Fruit fly (Drosophila melanogaster): ENCODE results near the gene CG6380.

Gene CG6380

DNA sequence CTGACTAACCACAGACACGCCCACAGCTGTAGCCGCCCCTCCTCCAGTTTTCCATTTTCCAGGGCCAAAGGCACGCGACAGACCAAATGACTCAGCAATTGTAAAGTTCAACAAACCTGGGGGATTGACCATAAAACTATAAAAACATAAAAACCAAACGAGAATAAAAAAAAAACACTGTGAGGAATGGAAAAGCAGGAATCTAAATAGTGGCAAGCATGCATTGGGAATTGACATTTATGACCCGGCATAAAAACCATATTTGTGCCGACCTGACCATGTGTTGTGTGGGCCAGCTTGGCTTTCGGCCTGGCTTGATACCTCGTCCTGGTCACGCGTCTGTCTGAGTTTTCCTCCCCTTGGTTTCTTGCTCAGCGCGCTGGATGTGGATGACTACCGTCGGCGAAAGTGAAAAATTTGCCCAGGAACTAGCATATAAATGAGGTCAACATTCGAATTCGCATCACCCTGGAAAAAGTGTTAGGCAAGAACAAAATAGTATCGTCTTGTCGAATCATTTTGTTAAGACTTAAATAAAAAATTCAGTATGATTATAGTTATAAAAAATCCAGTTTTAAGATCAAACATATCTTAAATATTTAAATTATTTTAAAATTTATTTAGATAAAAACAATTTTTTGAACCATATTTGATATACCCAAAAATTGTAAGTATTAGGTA is 25.2 kb downstream of the CG6380 start (continued):
- TF ChIP-seq tup (GFP tag; optimal IDR thresholded peaks at IDR 0.05): no peak
- no peak for TF ChIP-seq gt (GFP tag; IDR thresholded peaks at IDR 0.05)
- no peak for TF ChIP-seq psq (GFP tag; optimal IDR thresholded peaks at IDR 0.05)
- no peak for TF ChIP-seq fd3F (GFP tag; optimal IDR thresholded peaks at IDR 0.05)
- no peak for TF ChIP-seq CG8388 (GFP tag; optimal IDR thresholded peaks at IDR 0.05)
- peak in 1 of 2 experiments; percentile 84 for TF ChIP-seq tll (GFP tag; optimal IDR thresholded peaks at IDR 0.05)
- TF ChIP-seq az2 (GFP tag; optimal IDR thresholded peaks at IDR 0.05): no peak
- no peak for TF ChIP-seq CG1024 (GFP tag; IDR thresholded peaks at IDR 0.05)
- TF ChIP-seq Blimp-1 (GFP tag; optimal IDR thresholded peaks at IDR 0.05): peak; percentile 13
- no peak for TF ChIP-seq CG2120 (GFP tag; optimal IDR thresholded peaks at IDR 0.05)
- no peak for TF ChIP-seq Drgx (GFP tag; IDR thresholded peaks at IDR 0.05)
- no peak for TF ChIP-seq scrt (GFP tag; optimal IDR thresholded peaks at IDR 0.05)
- no peak for TF ChIP-seq zen2 (GFP tag; IDR thresholded peaks at IDR 0.05; ENCODE audit: partially characterized antibody)
- no peak for TF ChIP-seq dm (GFP tag; optimal IDR thresholded peaks at IDR 0.05)
- peak; percentile 9 for TF ChIP-seq CG7556 (GFP tag; optimal IDR thresholded peaks at IDR 0.05)
- no peak for TF ChIP-seq HLH3B (GFP tag; IDR thresholded peaks at IDR 0.05)
- no peak for TF ChIP-seq ATbp (GFP tag; optimal IDR thresholded peaks at IDR 0.05)
- no peak for TF ChIP-seq Mad (GFP tag; optimal IDR thresholded peaks at IDR 0.05)
- TF ChIP-seq tap (tag; optimal IDR thresholded peaks at IDR 0.05): no peak
- no peak for TF ChIP-seq sima (GFP tag; optimal IDR thresholded peaks at IDR 0.05)
- no peak for TF ChIP-seq HmgD (GFP tag; optimal IDR thresholded peaks at IDR 0.05)
- TF ChIP-seq lov (optimal IDR thresholded peaks at IDR 0.05): no peak
- TF ChIP-seq lov (GFP tag; IDR thresholded peaks at IDR 0.05): no peak
- peak; percentile 38; the same call in 1 of the 3 replicates for TF ChIP-seq CG17361 (GFP tag; IDR thresholded peaks at IDR 0.05)
- no peak for TF ChIP-seq nom (GFP tag; optimal IDR thresholded peaks at IDR 0.05)
- TF ChIP-seq repo (GFP tag; optimal IDR thresholded peaks at IDR 0.05): no peak
- peak; percentile 47 for TF ChIP-seq CG2712 (tag; optimal IDR thresholded peaks at IDR 0.05)
- no peak for TF ChIP-seq chif (GFP tag; optimal IDR thresholded peaks at IDR 0.05)
- peak; percentile 12 for TF ChIP-seq CG9727 (GFP tag; optimal IDR thresholded peaks at IDR 0.05)
- no peak for TF ChIP-seq CG12942 (GFP tag; optimal IDR thresholded peaks at IDR 0.05)
- no peak for TF ChIP-seq HLH4C (GFP tag; IDR thresholded peaks at IDR 0.05; ENCODE audit: partially characterized antibody)
- no peak for TF ChIP-seq Atf-2 (GFP tag; optimal IDR thresholded peaks at IDR 0.05)
- TF ChIP-seq phol (tag; optimal IDR thresholded peaks at IDR 0.05): peak; percentile 36
- no peak for TF ChIP-seq CG9609 (GFP tag; optimal IDR thresholded peaks at IDR 0.05)
- no peak for TF ChIP-seq CG11247 (GFP tag; IDR thresholded peaks at IDR 0.05)
- no peak for TF ChIP-seq Doc3 (GFP tag; IDR thresholded peaks at IDR 0.05; ENCODE audit: partially characterized antibody)
- no peak for TF ChIP-seq CG14965 (GFP tag; optimal IDR thresholded peaks at IDR 0.05; ENCODE audit: borderline replicate concordance)
- no peak for TF ChIP-seq trem (tag; optimal IDR thresholded peaks at IDR 0.05)

- TF ChIP-seq CG1024 (GFP tag; IDR thresholded peaks at IDR 0.05): no peak
- TF ChIP-seq twi (tag; optimal IDR thresholded peaks at IDR 0.05): peak; percentile 1
- no peak for TF ChIP-seq PHDP (tag; optimal IDR thresholded peaks at IDR 0.05)
- TF ChIP-seq Doc2 (GFP tag; IDR thresholded peaks at IDR 0.05): no peak
- TF ChIP-seq CG14710 (tag; optimal IDR thresholded peaks at IDR 0.05): no peak
- TF ChIP-seq CG13775 (GFP tag; optimal IDR thresholded peaks at IDR 0.05): no peak
- TF ChIP-seq MTF-1 (GFP tag; optimal IDR thresholded peaks at IDR 0.05; ENCODE audit: borderline replicate concordance): no peak
- no peak for TF ChIP-seq jigr1 (GFP tag; IDR thresholded peaks at IDR 0.05)
- peak; percentile 90 for TF ChIP-seq D (optimal IDR thresholded peaks at IDR 0.05)
- no peak for TF ChIP-seq D (GFP tag; optimal IDR thresholded peaks at IDR 0.05)
- no peak for TF ChIP-seq Dfd (GFP tag; optimal IDR thresholded peaks at IDR 0.05)
- no peak for TF ChIP-seq CG10366 (GFP tag; IDR thresholded peaks at IDR 0.05)
- no peak for TF ChIP-seq Mes4 (GFP tag; optimal IDR thresholded peaks at IDR 0.05)
- no peak for TF ChIP-seq CG7963 (GFP tag; IDR thresholded peaks at IDR 0.05; ENCODE audit: partially characterized antibody)
- peak; percentile 91 for TF ChIP-seq zen (tag; optimal IDR thresholded peaks at IDR 0.05)
- no peak for TF ChIP-seq z (GFP tag; IDR thresholded peaks at IDR 0.05)
Observed at dm6 chr2L:17263352-17263751, 28.6 kb downstream of the CG6380 start.

Data from whole organism, embryonic.